Worm (Caenorhabditis elegans) whole organism, early embryonic: ENCODE data around the gene rpl-6.

Experiments used
- ama-1 ChIP-seq: fragments of 150-350 bp; optimal IDR thresholded peaks from 2 replicates; lab custom pipeline; 2014
- ceh-36 ChIP-seq: sonication (generic microtip); optimal IDR thresholded peaks from 2 replicates; lab custom pipeline; 2016; ENCODE audit warnings: missing genetic modification characterization, inconsistent platforms, missing compliant biosample characterization
- flt-1 ChIP-seq: fragments of 200-800 bp; sonication (Bioruptor generic); IDR thresholded peaks from 2 replicates; pipeline ENCODE4 v1.3.6; 2022; ENCODE audit warnings: missing genetic modification characterization, missing compliant biosample characterization
- tbx-37 ChIP-seq: fragments of 200-800 bp; sonication (Bioruptor generic); conservative IDR thresholded peaks from 2 replicates; pipeline ENCODE4 v1.3.6; 2022; ENCODE audit warnings: missing genetic modification reagents, missing genetic modification characterization, missing compliant biosample characterization
- tra-4 ChIP-seq: sonication (generic microtip); optimal IDR thresholded peaks from 2 replicates; lab custom pipeline; 2017; ENCODE audit warnings: missing genetic modification characterization, missing compliant biosample characterization

DNA sequence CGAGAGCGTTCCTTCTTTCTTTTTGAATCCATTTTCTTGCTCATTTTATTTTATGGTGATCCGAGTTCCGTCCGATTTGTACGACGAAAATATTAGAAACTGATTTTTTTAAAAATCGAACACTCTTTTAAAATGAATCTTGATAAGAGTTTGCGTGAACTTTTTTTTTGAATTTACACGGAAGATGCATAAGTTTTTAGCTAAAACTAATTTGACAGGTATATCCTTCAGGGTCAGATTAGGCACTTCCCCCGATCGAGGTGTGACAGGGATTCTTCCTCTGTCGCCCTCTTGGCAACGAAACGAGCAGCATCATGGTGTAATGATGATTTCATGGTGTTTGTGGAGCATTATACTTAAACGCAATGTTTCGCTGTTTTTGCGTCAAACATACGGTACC, 12.9 kb upstream of the rpl-6 start, which contains the start of gene F37C12.18:
- TF ChIP-seq tbx-37 (GFP tag; lab: Robert Waterston, UW) (no peak), ceh-36 (tag; lab: Kevin White, UChicago) (no peak), flt-1 (no peak), ama-1 (lab: Kevin White, UChicago) (no peak), tra-4 (tag; lab: Kevin White, UChicago) (no peak)
